Worm (Caenorhabditis elegans): Measurements from ENCODE around the gene ugt-32.

DNA sequence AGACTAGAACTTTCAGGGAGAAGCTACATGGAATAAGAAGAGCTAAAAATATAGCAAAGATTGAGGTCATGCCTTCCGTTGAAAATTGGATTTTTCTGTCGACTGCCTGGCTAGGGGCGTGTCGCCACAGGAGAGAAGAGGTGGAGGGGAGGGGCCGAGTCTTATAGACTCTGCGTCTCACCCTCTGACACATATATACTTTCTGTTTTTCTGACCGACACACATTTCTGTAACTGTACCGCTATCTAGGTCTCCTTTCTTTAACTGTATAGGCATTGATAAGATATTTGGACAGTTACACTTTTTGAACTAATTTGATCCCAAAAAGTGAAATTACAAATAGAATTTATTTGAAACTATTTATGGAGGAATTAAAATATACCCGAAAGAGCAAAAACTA is 2.3 kb downstream of the ugt-32 start:
- no peak for TF ChIP-seq lin-13 (tag; optimal IDR thresholded peaks at IDR 0.05)
- TF ChIP-seq blmp-1 (tag; optimal IDR thresholded peaks at IDR 0.05) = no peak
- no peak for TF ChIP-seq pha-4 (tag; optimal IDR thresholded peaks at IDR 0.05)
- no peak for TF ChIP-seq ztf-11 (tag; optimal IDR thresholded peaks at IDR 0.05)
- TF ChIP-seq mab-5 (tag; optimal IDR thresholded peaks at IDR 0.05) = no peak
- no peak for TF ChIP-seq cnd-1 (tag; optimal IDR thresholded peaks at IDR 0.05)
- TF ChIP-seq nhr-237 (tag; optimal IDR thresholded peaks at IDR 0.05) = no peak
- TF ChIP-seq nhr-76 (tag; optimal IDR thresholded peaks at IDR 0.05) = no peak
- TF ChIP-seq ces-1 (GFP tag; optimal IDR thresholded peaks at IDR 0.05) = no peak
- no peak for TF ChIP-seq nhr-12 (tag; optimal IDR thresholded peaks at IDR 0.05)
- no peak for TF ChIP-seq snpc-4 (tag; optimal IDR thresholded peaks at IDR 0.05)
- TF ChIP-seq bed-3 (GFP tag; optimal IDR thresholded peaks at IDR 0.05) = no peak
- no peak for TF ChIP-seq elt-1 (tag; optimal IDR thresholded peaks at IDR 0.05; ENCODE audit: borderline replicate concordance, insufficient read depth)
